Worm (Caenorhabditis elegans): Measurements from ENCODE around the gene phlp-2.

Gene phlp-2

DNA sequence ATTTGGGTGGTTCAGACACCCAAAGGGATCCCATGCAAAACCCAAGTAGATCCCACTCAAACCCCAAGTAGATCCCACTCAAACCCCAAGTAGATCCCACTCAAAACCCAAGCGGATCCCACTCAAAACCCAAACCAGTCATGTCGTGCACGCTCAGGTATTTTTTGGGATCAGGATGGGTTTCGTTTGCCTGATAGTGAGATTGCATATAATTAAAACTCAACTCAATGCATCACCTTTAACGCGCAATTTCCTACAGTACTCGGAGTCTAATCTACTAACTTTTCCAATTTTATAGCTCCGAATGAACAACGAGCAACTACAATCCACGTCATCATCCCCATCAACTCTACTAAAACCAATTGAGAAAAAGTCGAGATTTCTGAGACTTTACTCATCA lies at the start of gene phlp-2:
Gene phlp-2, plus strand, starts transcription at position 301 of the 400 bp plus-strand sequence.
- TF ChIP-seq nhr-12 (tag; optimal IDR thresholded peaks at IDR 0.05), result no peak
- TF ChIP-seq cnd-1 (tag; optimal IDR thresholded peaks at IDR 0.05), result no peak
- no peak for TF ChIP-seq ztf-11 (tag; optimal IDR thresholded peaks at IDR 0.05)
- no peak for TF ChIP-seq ceh-39 (tag; optimal IDR thresholded peaks at IDR 0.05)
- TF ChIP-seq zip-8 (tag; optimal IDR thresholded peaks at IDR 0.05), result no peak
- no peak for TF ChIP-seq nhr-2 (tag; optimal IDR thresholded peaks at IDR 0.05)
- no peak for TF ChIP-seq elt-1 (tag; optimal IDR thresholded peaks at IDR 0.05; ENCODE audit: borderline replicate concordance, insufficient read depth)
- TF ChIP-seq snpc-4 (tag; optimal IDR thresholded peaks at IDR 0.05), result no peak
- no peak for TF ChIP-seq tbx-8 (GFP tag; optimal IDR thresholded peaks at IDR 0.05)
- TF ChIP-seq lsy-2 (tag; optimal IDR thresholded peaks at IDR 0.05), result no peak
- TF ChIP-seq drap-1 (GFP tag; optimal IDR thresholded peaks at IDR 0.05), result no peak
- TF ChIP-seq hlh-1 (tag; optimal IDR thresholded peaks at IDR 0.05), result no peak
- no peak for TF ChIP-seq pha-4 (tag; optimal IDR thresholded peaks at IDR 0.05)
- TF ChIP-seq sem-2 (GFP tag; optimal IDR thresholded peaks at IDR 0.05), result no peak
- no peak for TF ChIP-seq blmp-1 (tag; optimal IDR thresholded peaks at IDR 0.05)

- TF ChIP-seq lsy-2 (tag; optimal IDR thresholded peaks at IDR 0.05) (no peak), ceh-83 (GFP tag; optimal IDR thresholded peaks at IDR 0.05) (no peak), ces-1 (GFP tag; optimal IDR thresholded peaks at IDR 0.05) (no peak), bed-3 (GFP tag; optimal IDR thresholded peaks at IDR 0.05) (no peak), sptf-1 (tag; optimal IDR thresholded peaks at IDR 0.05) (no peak), nhr-12 (tag; optimal IDR thresholded peaks at IDR 0.05) (no peak), nhr-76 (tag; optimal IDR thresholded peaks at IDR 0.05) (no peak), zip-8 (tag; optimal IDR thresholded peaks at IDR 0.05) (no peak), ceh-39 (tag; optimal IDR thresholded peaks at IDR 0.05) (no peak), unc-39 (tag; optimal IDR thresholded peaks at IDR 0.05) (no peak)
These were observed 48.4 kb upstream of the phlp-2 start, which contains the start of gene C01G12.16 for ce11 chrIII:4160937-4161336. Gene C01G12.16, plus strand, starts transcription at chrIII:4161237.

DNA sequence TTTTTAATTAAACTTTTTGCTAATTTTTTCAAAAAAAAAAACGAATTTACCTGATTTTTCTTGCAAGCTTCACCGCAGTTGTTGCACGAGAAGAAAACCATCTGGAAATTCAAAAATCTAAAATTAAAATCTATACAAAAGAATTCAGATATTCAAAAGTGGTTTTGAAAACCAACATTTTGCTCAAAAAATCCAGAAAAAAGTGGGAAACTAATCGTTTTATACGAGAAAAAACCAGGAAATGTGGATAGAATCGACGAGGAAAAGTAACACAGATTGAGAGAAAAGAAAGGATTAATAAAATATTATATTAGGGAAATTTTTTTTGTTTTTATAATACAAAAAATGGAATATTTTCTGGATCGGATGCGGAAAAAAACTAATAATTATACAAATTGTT lies 45.2 kb upstream of the phlp-2 start, which contains the start of gene C16C10.8:
Gene C16C10.8, minus strand, starts transcription at position 101 of the 400 bp plus-strand sequence.
- no peak for TF ChIP-seq nhr-76 (tag; optimal IDR thresholded peaks at IDR 0.05)
- TF ChIP-seq ceh-43 (GFP tag; optimal IDR thresholded peaks at IDR 0.05), result no peak
- no peak for TF ChIP-seq nhr-2 (tag; optimal IDR thresholded peaks at IDR 0.05)
- TF ChIP-seq sptf-1 (tag; optimal IDR thresholded peaks at IDR 0.05), result no peak
- no peak for TF ChIP-seq nhr-28 (tag; optimal IDR thresholded peaks at IDR 0.05)
- TF ChIP-seq elt-1 (tag; optimal IDR thresholded peaks at IDR 0.05; ENCODE audit: borderline replicate concordance, insufficient read depth), result no peak
- no peak for TF ChIP-seq zip-8 (tag; optimal IDR thresholded peaks at IDR 0.05)
- TF ChIP-seq unc-120 (tag; optimal IDR thresholded peaks at IDR 0.05; ENCODE audit: poor library complexity, severe bottlenecking), result no peak
- TF ChIP-seq snpc-4 (tag; optimal IDR thresholded peaks at IDR 0.05), result no peak
- TF ChIP-seq ceh-39 (tag; optimal IDR thresholded peaks at IDR 0.05), result no peak
- no peak for TF ChIP-seq unc-62 (GFP tag; optimal IDR thresholded peaks at IDR 0.05)
- no peak for TF ChIP-seq pha-4 (tag; optimal IDR thresholded peaks at IDR 0.05)
- TF ChIP-seq tbx-8 (GFP tag; optimal IDR thresholded peaks at IDR 0.05), result no peak
- no peak for TF ChIP-seq drap-1 (GFP tag; optimal IDR thresholded peaks at IDR 0.05)

ce11 chrIII:4166745-4167144 lies 42.5 kb upstream of the phlp-2 start, which contains the start of gene rnf-5:
Gene rnf-5, minus strand, starts transcription at chrIII:4166845.
- TF ChIP-seq elt-3 (tag; optimal IDR thresholded peaks at IDR 0.05) (no peak), nhr-28 (tag; optimal IDR thresholded peaks at IDR 0.05) (no peak), lin-13 (tag; optimal IDR thresholded peaks at IDR 0.05) (no peak), ham-2 (GFP tag; optimal IDR thresholded peaks at IDR 0.05) (no peak), nhr-2 (tag; optimal IDR thresholded peaks at IDR 0.05) (no peak), cnd-1 (tag; optimal IDR thresholded peaks at IDR 0.05) (no peak), mls-2 (tag; optimal IDR thresholded peaks at IDR 0.05) (no peak), drap-1 (GFP tag; optimal IDR thresholded peaks at IDR 0.05) (no peak), M03D4.4 (tag; optimal IDR thresholded peaks at IDR 0.05) (no peak), bed-3 (GFP tag; optimal IDR thresholded peaks at IDR 0.05) (no peak), elt-1 (tag; optimal IDR thresholded peaks at IDR 0.05; ENCODE audit: borderline replicate concordance, insufficient read depth) (no peak), unc-120 (tag; optimal IDR thresholded peaks at IDR 0.05; ENCODE audit: poor library complexity, severe bottlenecking) (no peak), pha-4 (tag; optimal IDR thresholded peaks at IDR 0.05) (no peak), ceh-83 (GFP tag; optimal IDR thresholded peaks at IDR 0.05) (no peak), hlh-1 (tag; optimal IDR thresholded peaks at IDR 0.05) (no peak), lsy-2 (tag; optimal IDR thresholded peaks at IDR 0.05) (no peak), mab-5 (tag; optimal IDR thresholded peaks at IDR 0.05) (no peak), ceh-43 (GFP tag; optimal IDR thresholded peaks at IDR 0.05) (no peak), lin-32 (GFP tag; optimal IDR thresholded peaks at IDR 0.05) (no peak), ztf-11 (tag; optimal IDR thresholded peaks at IDR 0.05) (no peak)
